Worm (Caenorhabditis elegans): ENCODE results near the gene T27E9.2.

DNA sequence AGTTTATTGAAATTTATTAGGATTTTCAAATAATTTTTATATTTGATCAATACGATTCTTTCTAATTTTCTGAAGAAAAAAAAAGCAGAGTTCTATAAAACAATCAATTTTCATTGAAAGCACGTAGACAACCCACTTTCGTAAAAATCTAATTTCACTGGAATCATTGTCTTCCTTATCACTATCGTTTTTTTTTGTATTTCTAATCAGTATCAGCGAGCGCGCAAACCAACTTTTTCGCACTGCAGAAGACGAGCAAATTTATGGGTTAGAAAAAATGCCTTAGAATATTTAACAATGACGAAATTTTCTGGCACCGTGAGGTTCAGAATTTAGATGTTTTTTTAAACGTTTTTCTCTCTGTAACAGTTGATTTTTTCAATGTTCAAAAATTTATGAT is 9.6 kb downstream of the T27E9.2 start:
- no peak for TF ChIP-seq ttx-3 (tag; optimal IDR thresholded peaks at IDR 0.05)
- TF ChIP-seq syd-9 (tag; optimal IDR thresholded peaks at IDR 0.05) = no peak
- no peak for TF ChIP-seq pha-2 (tag; optimal IDR thresholded peaks at IDR 0.05)

Data from whole organism, late embryonic.